Worm (Caenorhabditis elegans) whole organism, L1 larva: ENCODE results near the gene F26A1.3.

Source experiments
- C04F5.9 ChIP-seq: sonication (generic microtip); optimal IDR thresholded peaks from 2 replicates; lab custom pipeline; 2016; ENCODE audit warnings: missing genetic modification characterization, missing compliant biosample characterization
- C16A3.4 ChIP-seq: fragments of 150-350 bp; optimal IDR thresholded peaks from 2 replicates; lab custom pipeline; 2014; ENCODE audit warnings: missing biosample characterization, missing genetic modification characterization
- aha-1 ChIP-seq: fragments of 150-350 bp; optimal IDR thresholded peaks from 2 replicates; lab custom pipeline; 2014; ENCODE audit warnings: missing biosample characterization, missing genetic modification characterization
- alr-1 ChIP-seq: fragments of 200-800 bp; sonication (Bioruptor generic); optimal IDR thresholded peaks from 2 replicates; lab custom pipeline; 2018; ENCODE audit warnings: borderline replicate concordance, mild to moderate bottlenecking, missing genetic modification characterization, missing compliant biosample characterization
- blmp-1 ChIP-seq: fragments of 150-350 bp; optimal IDR thresholded peaks from 2 replicates; lab custom pipeline; 2014; ENCODE audit warnings: missing biosample characterization, missing genetic modification characterization
- ceh-8 ChIP-seq: fragments of 200-800 bp; sonication (Bioruptor generic); optimal IDR thresholded peaks from 2 replicates; lab custom pipeline; 2018; ENCODE audit warnings: mild to moderate bottlenecking, missing genetic modification characterization, moderate library complexity, missing compliant biosample characterization
- ceh-82 ChIP-seq, 3 experiments: fragments of 150-350 bp in 1 of 3; sonication (generic microtip) in 2 of 3; optimal IDR thresholded peaks; 2 replicates each; lab custom pipeline; 2014 to 2017; ENCODE audit warnings: missing biosample characterization in 3 of 3, missing genetic modification characterization in 3 of 3
- dpl-1 ChIP-seq, 3 experiments: fragments of 150-350 bp in 2 of 3; sonication (generic microtip) in 1 of 3; optimal IDR thresholded peaks; 2 replicates each; lab custom pipeline; 2014 to 2017; ENCODE audit warnings: missing biosample characterization in 3 of 3, missing genetic modification characterization in 3 of 3, missing genetic modification reagents in 3 of 3
- dsc-1 ChIP-seq: sonication (generic microtip); optimal IDR thresholded peaks from 2 replicates; lab custom pipeline; 2016; ENCODE audit warnings: mild to moderate bottlenecking, missing genetic modification characterization, missing compliant biosample characterization
- efl-1 ChIP-seq, 4 experiments: fragments of 150-350 bp; optimal IDR thresholded peaks in 3 of 4; peaks in 1 of 4; 1 replicate in 1 of 4; 2 replicates in 3 of 4; lab custom pipeline; 2014; ENCODE audit warnings: missing biosample characterization in 2 of 4, missing genetic modification characterization in 2 of 4, missing genetic modification reagents in 2 of 4
- egl-13 ChIP-seq: sonication (generic microtip); optimal IDR thresholded peaks from 2 replicates; lab custom pipeline; 2016; ENCODE audit warnings: missing genotype, missing genetic modification reagents, missing genetic modification characterization, missing compliant biosample characterization
- egl-27 ChIP-seq, 2 experiments: fragments of 150-350 bp in 1 of 2; sonication (generic microtip); optimal IDR thresholded peaks; 3 replicates each; lab custom pipeline; 2017 to 2018; ENCODE audit warnings: missing biosample characterization in 2 of 2, missing genetic modification characterization in 2 of 2, missing genetic modification reagents in 2 of 2
- elt-2 ChIP-seq: sonication (generic microtip); optimal IDR thresholded peaks from 2 replicates; lab custom pipeline; 2016; ENCODE audit warnings: missing genetic modification characterization, mild to moderate bottlenecking, inconsistent platforms, missing compliant biosample characterization, missing genetic modification reagents
- fkh-10 ChIP-seq: sonication (generic microtip); optimal IDR thresholded peaks from 2 replicates; lab custom pipeline; 2017; ENCODE audit warnings: missing biosample characterization, missing genetic modification reagents, missing genetic modification characterization
- fkh-4 ChIP-seq: sonication (generic microtip); optimal IDR thresholded peaks from 2 replicates; lab custom pipeline; 2016; ENCODE audit warnings: missing compliant biosample characterization, missing genetic modification characterization, borderline replicate concordance
- fkh-8 ChIP-seq: sonication (generic microtip); optimal IDR thresholded peaks from 2 replicates; lab custom pipeline; 2016; ENCODE audit warnings: mild to moderate bottlenecking, missing genetic modification characterization, missing compliant biosample characterization
- fos-1 ChIP-seq: fragments of 150-350 bp; optimal IDR thresholded peaks from 2 replicates; lab custom pipeline; 2014; ENCODE audit warnings: missing biosample characterization, missing genetic modification characterization
- grh-1 ChIP-seq: fragments of 200-800 bp; sonication (Bioruptor generic); IDR thresholded peaks from 2 replicates; pipeline ENCODE4 v1.3.6; 2022; ENCODE audit warnings: missing genetic modification reagents, missing genetic modification characterization, missing compliant biosample characterization
- hlh-4 ChIP-seq: sonication (generic microtip); optimal IDR thresholded peaks from 2 replicates; lab custom pipeline; 2016; ENCODE audit warnings: mild to moderate bottlenecking, missing genetic modification characterization, missing compliant biosample characterization
- hpl-2 ChIP-seq: fragments of 150-350 bp; optimal IDR thresholded peaks from 2 replicates; lab custom pipeline; 2014; ENCODE audit warnings: missing biosample characterization, missing genetic modification reagents, missing genetic modification characterization
- isw-1 ChIP-seq: fragments of 200-800 bp; sonication (Bioruptor generic); IDR thresholded peaks from 2 replicates; pipeline ENCODE4 v1.3.6; 2022; ENCODE audit warnings: missing genetic modification characterization, missing compliant biosample characterization
- lin-14 ChIP-seq: fragments of 200-800 bp; sonication (Bioruptor generic); optimal IDR thresholded peaks from 2 replicates; lab custom pipeline; 2018; ENCODE audit warnings: mild to moderate bottlenecking, missing genetic modification characterization, moderate library complexity, missing compliant biosample characterization
- lin-15B ChIP-seq: fragments of 150-350 bp; sonication (generic microtip); optimal IDR thresholded peaks from 3 replicates; lab custom pipeline; 2014; ENCODE audit warnings: missing biosample characterization, missing genetic modification characterization
- lin-35 ChIP-seq, 2 experiments: fragments of 150-350 bp; optimal IDR thresholded peaks; 2 replicates each; lab custom pipeline; 2014; ENCODE audit warnings: missing biosample characterization in 2 of 2, missing genetic modification characterization in 2 of 2, missing genetic modification reagents in 2 of 2
- lsy-2 ChIP-seq, 2 experiments: fragments of 150-350 bp; optimal IDR thresholded peaks; 2 replicates each; lab custom pipeline; 2014; ENCODE audit warnings: missing biosample characterization in 2 of 2, missing genetic modification characterization in 2 of 2
- mef-2 ChIP-seq: fragments of 150-350 bp; optimal IDR thresholded peaks from 2 replicates; lab custom pipeline; 2014; ENCODE audit warnings: missing biosample characterization, missing genetic modification characterization
- mep-1 ChIP-seq: fragments of 150-350 bp; optimal IDR thresholded peaks from 2 replicates; lab custom pipeline; 2014; ENCODE audit warnings: missing biosample characterization, missing genetic modification characterization
- nhr-12 ChIP-seq: sonication (generic microtip); optimal IDR thresholded peaks from 2 replicates; lab custom pipeline; 2017; ENCODE audit warnings: missing biosample characterization, missing genetic modification characterization
- nhr-20 ChIP-seq: sonication (generic microtip); optimal IDR thresholded peaks from 2 replicates; lab custom pipeline; 2016; ENCODE audit warnings: mild to moderate bottlenecking, missing genetic modification characterization, missing compliant biosample characterization
- nhr-47 ChIP-seq: sonication (generic microtip); optimal IDR thresholded peaks from 2 replicates; lab custom pipeline; 2016; ENCODE audit warnings: mild to moderate bottlenecking, missing genetic modification characterization, moderate library complexity, missing compliant biosample characterization
- nhr-71 ChIP-seq: sonication (generic microtip); optimal IDR thresholded peaks from 2 replicates; lab custom pipeline; 2016; ENCODE audit warnings: mild to moderate bottlenecking, missing genetic modification characterization, moderate library complexity, missing compliant biosample characterization
- nhr-76 ChIP-seq: sonication (generic microtip); optimal IDR thresholded peaks from 2 replicates; lab custom pipeline; 2017; ENCODE audit warnings: missing biosample characterization, missing genetic modification characterization
- nhr-77 ChIP-seq: fragments of 150-350 bp; optimal IDR thresholded peaks from 2 replicates; lab custom pipeline; 2014; ENCODE audit warnings: missing biosample characterization, missing genetic modification characterization
- nhr-84 ChIP-seq: sonication (generic microtip); optimal IDR thresholded peaks from 2 replicates; lab custom pipeline; 2017; ENCODE audit warnings: missing biosample characterization, missing genetic modification characterization
- pag-3 ChIP-seq: sonication (generic microtip); optimal IDR thresholded peaks from 2 replicates; lab custom pipeline; 2017; ENCODE audit warnings: missing genetic modification characterization, mild to moderate bottlenecking, missing compliant biosample characterization, antibody characterized with exemption, borderline replicate concordance; ENCODE audit not compliant: insufficient read depth
- pax-3 ChIP-seq: fragments of 200-800 bp; sonication (Bioruptor generic); optimal IDR thresholded peaks from 2 replicates; lab custom pipeline; 2018; ENCODE audit warnings: mild to moderate bottlenecking, missing genetic modification characterization, moderate library complexity, missing compliant biosample characterization
- pqm-1 ChIP-seq: sonication (generic microtip); optimal IDR thresholded peaks from 3 replicates; lab custom pipeline; 2017; ENCODE audit warnings: missing biosample characterization, missing genetic modification characterization
- rnt-1 ChIP-seq: sonication (generic microtip); optimal IDR thresholded peaks from 2 replicates; lab custom pipeline; 2016; ENCODE audit warnings: mild to moderate bottlenecking, missing genetic modification characterization, moderate library complexity, missing compliant biosample characterization
- snu-23 ChIP-seq: sonication (generic microtip); optimal IDR thresholded peaks from 2 replicates; lab custom pipeline; 2016; ENCODE audit warnings: missing genetic modification characterization, missing compliant biosample characterization
- swsn-7 ChIP-seq: sonication (generic microtip); optimal IDR thresholded peaks from 2 replicates; lab custom pipeline; 2016; ENCODE audit warnings: missing genetic modification characterization, missing compliant biosample characterization
- unc-86 ChIP-seq: sonication (generic microtip); optimal IDR thresholded peaks from 2 replicates; lab custom pipeline; 2016; ENCODE audit warnings: missing genetic modification characterization, missing compliant biosample characterization
- unc-98 ChIP-seq: fragments of 200-800 bp; sonication (Bioruptor generic); IDR thresholded peaks from 2 replicates; pipeline ENCODE4 v1.3.6; 2022; ENCODE audit warnings: missing genetic modification characterization, missing compliant biosample characterization
- ztf-11 ChIP-seq, 2 experiments: sonication (generic microtip); optimal IDR thresholded peaks; 2 replicates each; lab custom pipeline; 2016 to 2017; ENCODE audit warnings: missing genetic modification characterization in 2 of 2, missing biosample characterization in 1 of 2, missing compliant biosample characterization in 1 of 2

The F26A1.3 gene

DNA sequence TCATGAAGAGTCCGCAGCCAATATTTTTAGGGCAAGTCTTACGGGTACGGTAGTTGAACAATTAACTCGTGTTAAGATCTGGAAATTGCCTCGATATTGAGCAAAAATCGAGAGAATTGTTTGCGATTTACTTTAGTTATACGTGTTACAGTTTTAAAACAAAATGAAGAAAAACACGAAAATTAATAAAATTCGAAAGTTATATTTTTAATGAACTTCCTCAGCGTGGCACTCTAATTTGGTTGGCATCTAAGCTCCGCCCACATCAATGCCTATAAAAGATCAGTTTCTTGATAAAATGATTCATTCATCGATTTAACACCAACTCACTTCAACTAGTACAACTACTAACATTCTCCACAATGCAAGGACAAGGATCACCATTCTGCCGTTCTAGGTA lies 43.8 kb downstream of the F26A1.3 start, which contains the start of gene gipc-1:
Gene gipc-1 (plus strand): TSS at position 301 of the 400 bp plus-strand sequence.
- TF ChIP-seq blmp-1 (no peak), ceh-8 (GFP tag; lab: Kevin White, UChicago) (no peak), grh-1 (GFP tag; lab: Robert Waterston, UW) (no peak), efl-1 (optimal IDR thresholded peaks at IDR 0.05; lab: Kevin White, UChicago) (no peak), efl-1 (GFP tag; optimal IDR thresholded peaks at IDR 0.05 in 1 of 2; lab: Kevin White, UChicago) (no peak), pqm-1 (no peak), C04F5.9 (tag; lab: Kevin White, UChicago) (no peak), mep-1 (tag; lab: Kevin White, UChicago) (no peak), ztf-11 (tag; optimal IDR thresholded peaks at IDR 0.05; lab: Kevin White, UChicago) (no peak), nhr-84 (tag; lab: Kevin White, UChicago) (no peak), hpl-2 (GFP tag; lab: Kevin White, UChicago) (no peak), nhr-76 (tag; lab: Kevin White, UChicago) (no peak)

DNA sequence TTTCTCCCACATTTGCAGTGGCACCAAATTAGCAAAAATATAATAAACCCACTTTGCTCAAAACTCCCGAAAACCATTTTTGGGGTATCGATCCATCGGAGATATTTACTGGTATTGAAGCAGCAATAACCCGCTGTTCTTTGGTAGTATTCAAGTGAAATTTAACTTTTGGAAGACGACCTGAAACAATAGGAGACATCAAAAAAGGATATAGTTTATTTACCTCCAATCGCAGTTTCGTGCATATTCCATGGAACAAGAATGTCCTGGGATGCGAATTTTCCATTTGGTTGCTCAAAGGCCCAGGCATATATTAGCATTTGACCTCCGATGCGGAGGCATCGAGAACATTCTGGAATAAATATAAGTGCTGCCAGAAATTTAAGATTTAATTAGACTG lies 46.7 kb downstream of the F26A1.3 start:
- TF ChIP-seq lin-35 (GFP tag; optimal IDR thresholded peaks at IDR 0.05; lab: Kevin White, UChicago): no peak
- TF ChIP-seq unc-98 (GFP tag; lab: Robert Waterston, UW): no peak
- TF ChIP-seq ztf-11 (tag; optimal IDR thresholded peaks at IDR 0.05; lab: Kevin White, UChicago): no peak
- no peak for TF ChIP-seq egl-27 (tag; optimal IDR thresholded peaks at IDR 0.05; lab: Kevin White, UChicago)

DNA sequence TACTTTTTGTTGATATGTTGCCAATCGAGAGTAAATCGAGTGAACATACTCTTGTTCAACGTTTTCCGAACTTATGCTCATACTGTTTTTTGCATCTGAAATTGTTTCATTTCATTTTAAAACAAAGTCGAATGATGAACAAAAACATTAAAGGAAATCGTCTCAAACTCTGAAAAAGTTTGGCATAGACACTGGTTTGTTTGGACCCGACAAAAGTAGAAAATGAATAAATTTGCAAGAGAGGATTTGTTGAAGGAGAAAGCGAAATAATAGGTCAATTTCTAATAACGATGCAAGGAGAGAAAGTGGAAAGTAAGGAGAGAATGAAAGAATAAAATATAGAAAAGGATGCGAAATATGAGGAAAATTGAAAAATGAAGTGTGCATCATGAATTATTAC lies 48.0 kb downstream of the F26A1.3 start, which contains the start of gene C35D10.12:
Gene C35D10.12 (minus strand): TSS at position 101 of the 400 bp plus-strand sequence.
- no peak for TF ChIP-seq fkh-10 (GFP tag; lab: Kevin White, UChicago)
- no peak for TF ChIP-seq efl-1 (optimal IDR thresholded peaks at IDR 0.05; lab: Kevin White, UChicago)
- TF ChIP-seq efl-1 (GFP tag; optimal IDR thresholded peaks at IDR 0.05 in 1 of 2; lab: Kevin White, UChicago): peak in 1 of 2 experiments; percentile 31
- TF ChIP-seq, all 84 proteins: peak for 1

DNA sequence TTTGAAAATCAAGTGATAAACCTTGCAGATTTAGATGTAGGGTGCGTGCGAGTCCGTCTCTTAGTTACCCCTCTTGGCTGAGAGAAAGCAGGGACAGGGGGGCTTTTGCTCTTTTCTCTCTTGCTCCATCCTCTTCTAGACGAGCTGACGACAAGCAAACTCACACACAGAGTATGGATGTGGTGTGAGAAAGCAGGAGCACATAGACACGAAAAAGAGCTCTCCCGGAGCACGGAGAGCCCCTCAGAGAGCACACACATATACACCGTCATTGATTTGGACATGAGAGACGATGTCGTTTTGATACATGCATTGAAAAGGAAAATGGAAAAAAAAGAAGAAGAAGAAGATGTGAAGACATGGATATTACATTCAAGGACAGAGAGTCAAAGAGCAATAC lies 49.0 kb downstream of the F26A1.3 start:
- peak; percentile 3 for TF ChIP-seq nhr-47
- TF ChIP-seq efl-1 (optimal IDR thresholded peaks at IDR 0.05; lab: Kevin White, UChicago): peak; percentile 2 to 34
- TF ChIP-seq efl-1 (GFP tag; optimal IDR thresholded peaks at IDR 0.05 in 1 of 2; lab: Kevin White, UChicago): peak in 1 of 2 experiments; percentile 62
- TF ChIP-seq isw-1 (GFP tag; lab: Robert Waterston, UW): no peak
- TF ChIP-seq lsy-2 (tag; optimal IDR thresholded peaks at IDR 0.05; lab: Kevin White, UChicago): peak in 1 of 2 experiments; percentile 7
- no peak for TF ChIP-seq nhr-77
- TF ChIP-seq lin-14: peak; percentile 61
- TF ChIP-seq lin-35 (GFP tag; optimal IDR thresholded peaks at IDR 0.05; lab: Kevin White, UChicago): peak in 1 of 2 experiments; percentile 20
- peak; percentile 2 for TF ChIP-seq swsn-7 (tag; lab: Kevin White, UChicago)
- TF ChIP-seq rnt-1 (tag; lab: Kevin White, UChicago): no peak
- TF ChIP-seq mep-1 (tag; lab: Kevin White, UChicago): peak; percentile 38
- TF ChIP-seq fkh-8: peak; percentile 77
- peak; percentile 56 for TF ChIP-seq dsc-1
- peak in 1 of 3 experiments; percentile 40 for TF ChIP-seq dpl-1 (GFP tag; optimal IDR thresholded peaks at IDR 0.05; lab: Kevin White, UChicago)
- TF ChIP-seq ceh-82 (tag; optimal IDR thresholded peaks at IDR 0.05; lab: Kevin White, UChicago): peak in 2 of 3 experiments; percentile 3 to 6
- TF ChIP-seq egl-13 (tag; lab: Kevin White, UChicago): peak; percentile 47
- TF ChIP-seq unc-86: peak; percentile 50
- peak; percentile 42 for TF ChIP-seq fkh-10 (GFP tag; lab: Kevin White, UChicago)
- TF ChIP-seq fkh-4 (tag; lab: Kevin White, UChicago): no peak

DNA sequence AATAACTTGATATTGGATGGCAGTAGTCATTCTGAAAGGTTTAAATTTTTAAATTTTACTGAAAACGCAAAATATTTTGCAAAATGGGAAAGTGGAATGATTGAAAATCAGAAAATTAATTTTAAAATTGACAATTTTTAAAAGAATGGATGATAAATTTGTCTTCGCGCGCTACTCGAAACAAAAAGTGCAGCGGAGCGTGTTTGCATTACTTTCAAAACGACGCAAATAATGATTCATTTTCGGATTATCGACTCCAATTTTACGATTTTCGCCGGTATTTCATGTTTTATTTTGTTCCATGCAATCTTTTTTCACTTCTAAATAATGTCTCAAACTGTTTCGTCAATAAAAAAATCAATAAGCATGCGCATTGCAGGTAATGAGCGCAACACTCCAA lies 51.6 kb downstream of the F26A1.3 start, which contains the start of the genes tost-1 and arx-6:
Gene tost-1 (minus strand): TSS at position 31 of the 400 bp plus-strand sequence.
Gene arx-6 (plus strand): TSS at position 378 of the 400 bp plus-strand sequence.
- TF ChIP-seq hlh-4 (tag; lab: Kevin White, UChicago) (no peak), nhr-12 (tag; lab: Kevin White, UChicago) (no peak), C04F5.9 (tag; lab: Kevin White, UChicago) (peak; percentile 5), pax-3 (tag; lab: Kevin White, UChicago) (no peak), alr-1 (tag; lab: Kevin White, UChicago) (no peak), lin-14 (peak; percentile 18), lin-35 (GFP tag; optimal IDR thresholded peaks at IDR 0.05; lab: Kevin White, UChicago) (peak; percentile 85 to 94), pag-3 (tag; lab: Kevin White, UChicago) (no peak), aha-1 (tag; lab: Kevin White, UChicago) (no peak), nhr-71 (peak; percentile 51), lin-15B (tag; lab: Kevin White, UChicago) (peak; percentile 51), mef-2 (tag; lab: Kevin White, UChicago) (no peak), C16A3.4 (tag; lab: Kevin White, UChicago) (peak; percentile 57), nhr-20 (tag; lab: Kevin White, UChicago) (peak; percentile 36), snu-23 (peak; percentile 62), fos-1 (peak; percentile 38), elt-2 (tag; lab: Kevin White, UChicago) (no peak), mep-1 (tag; lab: Kevin White, UChicago) (peak; percentile 39)
